Worm (Caenorhabditis elegans) whole organism, L3 larva: Measurements from ENCODE around the gene acdh-13.

Source experiments
- R02D3.7 ChIP-seq: fragments of 150-350 bp; optimal IDR thresholded peaks from 2 replicates; lab custom pipeline; 2014; ENCODE audit warnings: missing biosample characterization, missing genetic modification characterization
- ZK546.5 ChIP-seq: sonication (generic microtip); optimal IDR thresholded peaks from 2 replicates; lab custom pipeline; 2017; ENCODE audit warnings: missing biosample characterization, missing genetic modification characterization
- aly-2 ChIP-seq: fragments of 150-350 bp; optimal IDR thresholded peaks from 2 replicates; lab custom pipeline; 2014; ENCODE audit warnings: missing biosample characterization, missing genetic modification characterization
- ama-1 ChIP-seq: fragments of 150-350 bp; optimal IDR thresholded peaks from 2 replicates; lab custom pipeline; 2018
- ceh-28 ChIP-seq: fragments of 150-350 bp; optimal IDR thresholded peaks from 2 replicates; lab custom pipeline; 2014; ENCODE audit warnings: missing biosample characterization, missing genetic modification reagents, missing genetic modification characterization
- ceh-82 ChIP-seq: fragments of 150-350 bp; optimal IDR thresholded peaks from 2 replicates; lab custom pipeline; 2014; ENCODE audit warnings: missing biosample characterization, missing genetic modification characterization
- ceh-9 ChIP-seq: sonication (generic microtip); optimal IDR thresholded peaks from 2 replicates; lab custom pipeline; 2018; ENCODE audit warnings: missing biosample characterization, missing genetic modification characterization
- daf-12 ChIP-seq: fragments of 150-350 bp; optimal IDR thresholded peaks from 2 replicates; lab custom pipeline; 2014; ENCODE audit warnings: missing biosample characterization, missing genetic modification reagents, missing genetic modification characterization
- egl-27 ChIP-seq: sonication (generic microtip); optimal IDR thresholded peaks from 4 replicates; lab custom pipeline; 2017; ENCODE audit warnings: missing biosample characterization, missing genetic modification reagents, missing genetic modification characterization
- egl-5 ChIP-seq: fragments of 150-350 bp; optimal IDR thresholded peaks from 2 replicates; lab custom pipeline; 2017; ENCODE audit warnings: missing biosample characterization, missing genetic modification reagents, missing genetic modification characterization, inconsistent platforms
- elt-2 ChIP-seq: sonication (generic microtip); optimal IDR thresholded peaks from 2 replicates; lab custom pipeline; 2016; ENCODE audit warnings: missing genetic modification reagents, mild to moderate bottlenecking, missing genetic modification characterization, missing compliant biosample characterization
- elt-3 ChIP-seq, 3 experiments: fragments of 150-350 bp in 1 of 3; sonication (generic microtip) in 2 of 3; optimal IDR thresholded peaks; 2 replicates in 2 of 3; 4 replicates in 1 of 3; lab custom pipeline; 2014 to 2017; ENCODE audit warnings: missing biosample characterization in 3 of 3, missing genetic modification characterization in 3 of 3
- eor-1 ChIP-seq, 2 experiments: fragments of 150-350 bp; optimal IDR thresholded peaks; 2 replicates each; lab custom pipeline; 2014 to 2018; ENCODE audit warnings: missing biosample characterization in 2 of 2, missing genetic modification characterization in 2 of 2
- fkh-10 ChIP-seq: sonication (generic microtip); optimal IDR thresholded peaks from 2 replicates; lab custom pipeline; 2017; ENCODE audit warnings: missing biosample characterization, missing genetic modification reagents, missing genetic modification characterization
- fkh-2 ChIP-seq: fragments of 150-350 bp; optimal IDR thresholded peaks from 2 replicates; lab custom pipeline; 2014; ENCODE audit warnings: missing biosample characterization, missing genetic modification reagents, missing genetic modification characterization
- jun-1 ChIP-seq: fragments of 150-350 bp; optimal IDR thresholded peaks from 2 replicates; lab custom pipeline; 2014; ENCODE audit warnings: missing biosample characterization, missing genetic modification reagents, missing genetic modification characterization
- lin-39 ChIP-seq: fragments of 150-350 bp; optimal IDR thresholded peaks from 2 replicates; lab custom pipeline; 2018; ENCODE audit warnings: missing biosample characterization, missing genetic modification reagents, missing genetic modification characterization
- lsy-12 ChIP-seq: sonication (generic microtip); optimal IDR thresholded peaks from 2 replicates; lab custom pipeline; 2016; ENCODE audit warnings: mild to moderate bottlenecking, missing genetic modification characterization, missing compliant biosample characterization
- mdl-1 ChIP-seq: fragments of 150-350 bp; optimal IDR thresholded peaks from 2 replicates; lab custom pipeline; 2014; ENCODE audit warnings: missing biosample characterization, missing genetic modification characterization
- mml-1 ChIP-seq: fragments of 150-350 bp; sonication (generic microtip); optimal IDR thresholded peaks from 3 replicates; lab custom pipeline; 2014; ENCODE audit warnings: missing biosample characterization, missing genetic modification characterization
- nfya-1 ChIP-seq: sonication (generic microtip); optimal IDR thresholded peaks from 2 replicates; lab custom pipeline; 2017; ENCODE audit warnings: missing genetic modification characterization, mild to moderate bottlenecking, missing compliant biosample characterization, antibody characterized with exemption, moderate library complexity; ENCODE audit not compliant: insufficient read depth
- nhr-11 ChIP-seq: fragments of 150-350 bp; optimal IDR thresholded peaks from 2 replicates; lab custom pipeline; 2014; ENCODE audit warnings: missing biosample characterization, missing genetic modification characterization
- nhr-23 ChIP-seq: fragments of 150-350 bp; optimal IDR thresholded peaks from 2 replicates; lab custom pipeline; 2014; ENCODE audit warnings: missing biosample characterization, missing genetic modification reagents, missing genetic modification characterization
- nhr-237 ChIP-seq: fragments of 150-350 bp; optimal IDR thresholded peaks from 2 replicates; lab custom pipeline; 2014; ENCODE audit warnings: missing biosample characterization, missing genetic modification characterization
- nhr-25 ChIP-seq: sonication (generic microtip); optimal IDR thresholded peaks from 2 replicates; lab custom pipeline; 2017; ENCODE audit warnings: missing biosample characterization, missing genetic modification characterization
- nhr-43 ChIP-seq: sonication (generic microtip); optimal IDR thresholded peaks from 2 replicates; lab custom pipeline; 2016; ENCODE audit warnings: mild to moderate bottlenecking, missing genetic modification characterization, missing compliant biosample characterization; ENCODE audit not compliant: poor library complexity, severe bottlenecking
- nhr-77 ChIP-seq: fragments of 150-350 bp; optimal IDR thresholded peaks from 2 replicates; lab custom pipeline; 2014; ENCODE audit warnings: missing biosample characterization, missing genetic modification characterization
- pha-4 ChIP-seq: fragments of 150-350 bp; optimal IDR thresholded peaks from 2 replicates; lab custom pipeline; 2014; ENCODE audit warnings: missing biosample characterization, missing genetic modification reagents, missing genetic modification characterization
- pqm-1 ChIP-seq: fragments of 150-350 bp; optimal IDR thresholded peaks from 2 replicates; lab custom pipeline; 2017; ENCODE audit warnings: missing biosample characterization, missing genetic modification characterization, inconsistent platforms
- skn-1 ChIP-seq: fragments of 150-350 bp; optimal IDR thresholded peaks from 2 replicates; lab custom pipeline; 2014; ENCODE audit warnings: missing biosample characterization, missing genetic modification characterization
- snpc-4 ChIP-seq: fragments of 150-350 bp; optimal IDR thresholded peaks from 2 replicates; lab custom pipeline; 2014; ENCODE audit warnings: missing biosample characterization, missing genetic modification characterization
- tbx-2 ChIP-seq: sonication (generic microtip); optimal IDR thresholded peaks from 2 replicates; lab custom pipeline; 2016; ENCODE audit warnings: mild to moderate bottlenecking, missing genetic modification characterization, missing compliant biosample characterization
- unc-39 ChIP-seq: sonication (generic microtip); optimal IDR thresholded peaks from 4 replicates; lab custom pipeline; 2017; ENCODE audit warnings: missing biosample characterization, missing genetic modification characterization
- unc-62 ChIP-seq: fragments of 150-350 bp; sonication (generic microtip); optimal IDR thresholded peaks from 4 replicates; lab custom pipeline; 2014; ENCODE audit warnings: missing biosample characterization, missing genetic modification reagents, missing genetic modification characterization
- zag-1 ChIP-seq: fragments of 150-350 bp; optimal IDR thresholded peaks from 2 replicates; lab custom pipeline; 2014; ENCODE audit warnings: missing biosample characterization, missing genetic modification characterization
- ztf-4 ChIP-seq: fragments of 150-350 bp; optimal IDR thresholded peaks from 2 replicates; lab custom pipeline; 2014; ENCODE audit warnings: missing biosample characterization, missing genetic modification characterization

Gene acdh-13

DNA sequence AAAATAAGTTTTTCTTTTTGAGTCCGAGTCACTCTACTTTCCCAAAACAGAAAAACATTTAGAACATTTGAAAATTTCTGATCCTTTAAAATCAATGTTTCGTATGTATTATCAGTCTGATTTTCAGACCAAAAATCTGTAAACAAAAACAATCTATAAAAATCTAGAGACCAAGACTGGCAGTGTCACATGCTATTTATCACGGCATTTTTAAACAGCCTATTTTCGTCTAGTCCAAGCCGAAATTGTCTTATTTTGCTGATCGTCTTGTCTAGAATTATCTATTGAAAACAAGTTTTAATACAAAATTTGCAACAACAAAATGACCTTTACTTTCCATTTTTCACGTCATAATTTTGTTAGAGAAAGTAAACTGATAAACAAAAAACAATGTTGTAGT, 28.0 kb upstream of the acdh-13 start:
- TF ChIP-seq pha-4 (tag; lab: Kevin White, UChicago) (peak; percentile 17), nhr-11 (tag; lab: Kevin White, UChicago) (no peak)

DNA sequence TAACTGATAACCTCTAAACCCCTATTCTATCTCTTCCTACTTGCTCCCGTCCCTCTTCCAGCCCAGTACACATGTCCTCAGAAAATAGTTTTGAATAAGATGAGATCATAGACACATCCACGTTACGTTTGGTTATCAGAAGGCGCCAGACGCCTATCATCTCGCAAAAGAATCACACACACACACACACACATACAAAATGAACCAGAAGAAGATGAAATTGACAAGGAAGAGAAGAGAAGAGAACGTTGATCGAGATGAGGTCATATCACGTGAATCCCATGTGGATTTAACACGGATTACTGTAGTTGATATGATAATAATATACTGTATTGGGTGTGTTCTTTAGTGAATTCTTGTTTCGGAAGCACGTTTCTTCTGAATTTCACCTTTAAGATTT, 27.4 kb upstream of the acdh-13 start:
- TF ChIP-seq nhr-23 (tag; lab: Kevin White, UChicago) (peak; percentile 87), unc-62 (peak; percentile 36), R02D3.7 (tag; lab: Kevin White, UChicago) (peak; percentile 41), nhr-25 (tag; lab: Kevin White, UChicago) (peak; percentile 47), elt-2 (tag; lab: Kevin White, UChicago) (peak; percentile 31), mml-1 (tag; lab: Kevin White, UChicago) (peak; percentile 18), fkh-10 (GFP tag; lab: Kevin White, UChicago) (no peak), egl-27 (tag; lab: Kevin White, UChicago) (peak; percentile 3), lin-39 (tag; lab: Kevin White, UChicago) (no peak), ceh-28 (tag; lab: Kevin White, UChicago) (peak; percentile 43), nfya-1 (peak; percentile 56), nhr-11 (tag; lab: Kevin White, UChicago) (peak; percentile 81), ceh-82 (tag; lab: Kevin White, UChicago) (no peak), tbx-2 (tag; lab: Kevin White, UChicago) (peak; percentile 45), nhr-43 (peak; percentile 95), pqm-1 (peak; percentile 0)

DNA sequence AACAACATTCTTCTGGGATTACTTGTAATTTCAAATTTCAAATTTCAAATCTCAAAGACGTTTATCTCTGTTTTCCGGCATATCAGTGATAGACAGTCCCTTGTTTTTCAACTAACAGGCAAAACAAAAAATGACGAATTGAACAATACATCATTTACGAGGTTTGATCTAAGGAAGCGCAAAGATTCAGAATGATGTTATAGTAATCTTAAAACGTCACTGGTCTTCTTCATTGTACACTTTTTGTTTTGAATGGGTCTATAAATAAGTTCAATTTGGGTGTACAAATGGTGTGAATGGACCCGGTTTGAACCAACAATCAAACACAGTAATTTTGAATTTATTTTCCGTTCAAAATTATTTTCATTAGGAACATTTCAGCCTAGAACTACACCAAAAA, 25.4 kb upstream of the acdh-13 start:
- TF ChIP-seq ZK546.5 (tag; lab: Kevin White, UChicago): no peak
- TF ChIP-seq mml-1 (tag; lab: Kevin White, UChicago): no peak
- no peak for TF ChIP-seq nhr-23 (tag; lab: Kevin White, UChicago)
- TF ChIP-seq jun-1 (tag; lab: Kevin White, UChicago): no peak
- no peak for TF ChIP-seq skn-1 (tag; lab: Kevin White, UChicago)
- no peak for TF ChIP-seq lsy-12
- TF ChIP-seq nhr-25 (tag; lab: Kevin White, UChicago): no peak
- no peak for TF ChIP-seq fkh-2 (tag; lab: Kevin White, UChicago)
- no peak for TF ChIP-seq nfya-1
- no peak for TF ChIP-seq mdl-1 (tag; lab: Kevin White, UChicago)
- TF ChIP-seq ceh-9 (tag; lab: Kevin White, UChicago): no peak
- TF ChIP-seq eor-1 (tag; optimal IDR thresholded peaks at IDR 0.05; lab: Kevin White, UChicago): no peak

DNA sequence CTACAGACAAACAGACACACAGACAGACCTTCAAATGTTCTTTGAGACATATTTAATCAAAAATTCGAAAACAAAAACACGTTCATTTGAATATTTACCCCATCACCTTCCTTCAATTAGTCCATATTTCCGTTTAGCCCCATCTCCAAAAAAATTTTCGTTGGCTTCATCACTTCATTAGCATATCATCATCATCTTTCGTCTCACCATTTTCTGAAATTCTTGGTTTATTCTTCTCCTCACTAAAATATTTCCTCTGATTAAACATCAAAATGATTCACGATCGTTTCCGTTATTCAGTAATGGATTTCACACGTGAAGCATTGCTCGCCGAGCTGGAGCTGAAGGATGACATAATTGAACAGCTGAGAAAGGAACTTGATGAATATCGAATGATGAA, 22.0 kb upstream of the acdh-13 start, which contains the start of gene pkg-2:
TSS of gene pkg-2 (plus strand) at position 301 of the 400 bp plus-strand sequence.
- TF ChIP-seq ceh-9 (tag; lab: Kevin White, UChicago): no peak
- no peak for TF ChIP-seq egl-5 (tag; lab: Kevin White, UChicago)
- TF ChIP-seq mml-1 (tag; lab: Kevin White, UChicago): no peak
- no peak for TF ChIP-seq egl-27 (tag; lab: Kevin White, UChicago)
- TF ChIP-seq elt-2 (tag; lab: Kevin White, UChicago): no peak

DNA sequence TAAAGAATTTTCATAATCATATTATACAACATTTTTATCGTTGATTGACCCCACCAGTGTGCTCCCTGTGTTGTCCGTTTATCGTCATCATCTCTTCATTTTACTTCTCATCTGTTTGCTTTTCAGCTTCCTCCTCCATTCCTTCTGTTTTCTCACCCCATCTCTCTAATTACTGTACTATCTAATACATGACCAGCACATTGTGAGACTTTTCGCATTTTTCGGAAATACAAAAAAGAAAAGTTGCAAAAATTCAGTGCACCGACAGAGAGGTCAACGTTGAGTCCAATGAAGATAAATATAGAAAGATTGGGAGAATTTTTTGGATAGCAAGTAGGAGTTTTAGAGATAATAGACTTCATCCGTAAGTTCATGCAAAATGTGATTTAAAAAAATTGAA, 21.3 kb upstream of the acdh-13 start:
- TF ChIP-seq jun-1 (tag; lab: Kevin White, UChicago) (no peak), zag-1 (no peak), aly-2 (tag; lab: Kevin White, UChicago) (no peak), nhr-23 (tag; lab: Kevin White, UChicago) (no peak), daf-12 (no peak), fkh-2 (tag; lab: Kevin White, UChicago) (no peak), R02D3.7 (tag; lab: Kevin White, UChicago) (no peak), unc-39 (tag; lab: Kevin White, UChicago) (no peak), ztf-4 (tag; lab: Kevin White, UChicago) (no peak), elt-2 (tag; lab: Kevin White, UChicago) (no peak), nfya-1 (no peak), mdl-1 (tag; lab: Kevin White, UChicago) (no peak)

DNA sequence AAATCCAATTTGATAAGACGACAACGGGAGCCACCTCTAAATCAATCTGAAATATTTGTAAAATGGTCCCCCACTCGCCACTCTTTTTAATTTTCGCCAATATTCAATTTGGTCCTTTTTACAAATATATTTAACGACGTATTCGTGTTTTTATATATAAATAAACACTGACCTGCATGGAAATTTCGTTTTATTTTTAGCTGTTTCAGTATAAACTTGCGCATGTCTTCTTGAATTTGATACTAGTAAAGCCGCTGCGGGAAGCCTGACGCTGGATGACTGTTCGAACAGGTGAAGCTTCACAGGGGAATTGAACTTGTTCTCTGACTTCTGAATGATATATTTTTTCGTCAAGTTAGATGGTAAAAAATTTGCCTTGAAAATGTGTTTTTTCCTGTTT, 15.9 kb upstream of the acdh-13 start:
- TF ChIP-seq unc-39 (tag; lab: Kevin White, UChicago): no peak
- no peak for TF ChIP-seq mdl-1 (tag; lab: Kevin White, UChicago)
- TF ChIP-seq nhr-25 (tag; lab: Kevin White, UChicago): no peak
- TF ChIP-seq nhr-77 (tag; lab: Kevin White, UChicago): no peak
- TF ChIP-seq jun-1 (tag; lab: Kevin White, UChicago): no peak
- no peak for TF ChIP-seq ama-1 (lab: Kevin White, UChicago)
- TF ChIP-seq nhr-237 (tag; lab: Kevin White, UChicago): no peak
- no peak for TF ChIP-seq snpc-4 (tag; lab: Kevin White, UChicago)
- TF ChIP-seq elt-3 (tag; optimal IDR thresholded peaks at IDR 0.05; lab: Kevin White, UChicago): no peak
- TF ChIP-seq, all 47 proteins: peak for 0
